Worm (Caenorhabditis elegans) whole organism, L1 larva: ENCODE measurements around the gene M05D6.3.

Experiments used
- elt-2 ChIP-seq: sonication (generic microtip); optimal IDR thresholded peaks from 2 replicates; lab custom pipeline; 2016; ENCODE audit warnings: missing genetic modification characterization, mild to moderate bottlenecking, inconsistent platforms, missing compliant biosample characterization, missing genetic modification reagents
- lin-13 ChIP-seq: fragments of 150-350 bp; optimal IDR thresholded peaks from 2 replicates; lab custom pipeline; 2014; ENCODE audit warnings: missing biosample characterization, missing genetic modification reagents, missing genetic modification characterization
- rnt-1 ChIP-seq: sonication (generic microtip); optimal IDR thresholded peaks from 2 replicates; lab custom pipeline; 2016; ENCODE audit warnings: mild to moderate bottlenecking, missing genetic modification characterization, moderate library complexity, missing compliant biosample characterization

- TF ChIP-seq lin-13 (GFP tag; lab: Kevin White, UChicago) (no peak), elt-2 (no peak), rnt-1 (tag; lab: Kevin White, UChicago) (no peak)
Observed at ce11 chrII:8480166-8480565, 4.6 kb downstream of the M05D6.3 start, which contains the start of gene lact-4.
